Worm (Caenorhabditis elegans) whole organism, L1 larva: ENCODE data around the gene parn-2.

Source experiments
- C16A3.4 ChIP-seq: fragments of 150-350 bp; optimal IDR thresholded peaks from 2 replicates; lab custom pipeline; 2014; ENCODE audit warnings: missing biosample characterization, missing genetic modification characterization
- C34B4.2 ChIP-seq: sonication (generic microtip); optimal IDR thresholded peaks from 2 replicates; lab custom pipeline; 2017; ENCODE audit warnings: mild to moderate bottlenecking, missing genetic modification characterization, missing compliant biosample characterization
- F16B12.6 ChIP-seq: fragments of 150-350 bp; optimal IDR thresholded peaks from 2 replicates; lab custom pipeline; 2014; ENCODE audit warnings: missing biosample characterization, missing genetic modification characterization
- aly-2 ChIP-seq: fragments of 150-350 bp; optimal IDR thresholded peaks from 2 replicates; lab custom pipeline; 2014; ENCODE audit warnings: missing biosample characterization, missing genetic modification characterization
- blmp-1 ChIP-seq: fragments of 150-350 bp; optimal IDR thresholded peaks from 2 replicates; lab custom pipeline; 2014; ENCODE audit warnings: missing biosample characterization, missing genetic modification characterization
- ceh-8 ChIP-seq: fragments of 200-800 bp; sonication (Bioruptor generic); optimal IDR thresholded peaks from 2 replicates; lab custom pipeline; 2018; ENCODE audit warnings: mild to moderate bottlenecking, missing genetic modification characterization, moderate library complexity, missing compliant biosample characterization
- dpl-1 ChIP-seq, 3 experiments: fragments of 150-350 bp in 2 of 3; sonication (generic microtip) in 1 of 3; optimal IDR thresholded peaks; 2 replicates each; lab custom pipeline; 2014 to 2017; ENCODE audit warnings: missing biosample characterization in 3 of 3, missing genetic modification characterization in 3 of 3, missing genetic modification reagents in 3 of 3
- dsc-1 ChIP-seq: sonication (generic microtip); optimal IDR thresholded peaks from 2 replicates; lab custom pipeline; 2016; ENCODE audit warnings: mild to moderate bottlenecking, missing genetic modification characterization, missing compliant biosample characterization
- efl-1 ChIP-seq, 4 experiments: fragments of 150-350 bp; optimal IDR thresholded peaks in 3 of 4; peaks in 1 of 4; 1 replicate in 1 of 4; 2 replicates in 3 of 4; lab custom pipeline; 2014; ENCODE audit warnings: missing biosample characterization in 2 of 4, missing genetic modification characterization in 2 of 4, missing genetic modification reagents in 2 of 4
- elt-2 ChIP-seq: sonication (generic microtip); optimal IDR thresholded peaks from 2 replicates; lab custom pipeline; 2016; ENCODE audit warnings: missing genetic modification characterization, mild to moderate bottlenecking, inconsistent platforms, missing compliant biosample characterization, missing genetic modification reagents
- elt-3 ChIP-seq, 6 experiments: fragments of 150-350 bp in 1 of 6; sonication (generic microtip); optimal IDR thresholded peaks; 2 replicates each; lab custom pipeline; 2017 to 2018; ENCODE audit warnings: missing biosample characterization in 6 of 6, missing genetic modification characterization in 6 of 6, inconsistent platforms in 1 of 6
- ets-5 ChIP-seq: fragments of 200-800 bp; sonication (Bioruptor generic); IDR thresholded peaks from 2 replicates; pipeline ENCODE4 v1.3.6; 2022; ENCODE audit warnings: missing genetic modification characterization, missing compliant biosample characterization
- grh-1 ChIP-seq: fragments of 200-800 bp; sonication (Bioruptor generic); IDR thresholded peaks from 2 replicates; pipeline ENCODE4 v1.3.6; 2022; ENCODE audit warnings: missing genetic modification reagents, missing genetic modification characterization, missing compliant biosample characterization
- irx-1 ChIP-seq: sonication (generic microtip); optimal IDR thresholded peaks from 2 replicates; lab custom pipeline; 2016; ENCODE audit warnings: missing genetic modification characterization, missing compliant biosample characterization
- jun-1 ChIP-seq: fragments of 150-350 bp; optimal IDR thresholded peaks from 2 replicates; lab custom pipeline; 2014; ENCODE audit warnings: missing biosample characterization, missing genetic modification reagents, missing genetic modification characterization
- lin-35 ChIP-seq, 2 experiments: fragments of 150-350 bp; optimal IDR thresholded peaks; 2 replicates each; lab custom pipeline; 2014; ENCODE audit warnings: missing biosample characterization in 2 of 2, missing genetic modification characterization in 2 of 2, missing genetic modification reagents in 2 of 2
- lin-39 ChIP-seq: fragments of 150-350 bp; optimal IDR thresholded peaks from 2 replicates; lab custom pipeline; 2014; ENCODE audit warnings: missing biosample characterization, missing genetic modification reagents, missing genetic modification characterization
- lsy-2 ChIP-seq, 2 experiments: fragments of 150-350 bp; optimal IDR thresholded peaks; 2 replicates each; lab custom pipeline; 2014; ENCODE audit warnings: missing biosample characterization in 2 of 2, missing genetic modification characterization in 2 of 2
- mdl-1 ChIP-seq, 2 experiments: fragments of 150-350 bp; optimal IDR thresholded peaks; 2 replicates each; lab custom pipeline; 2014 to 2017; ENCODE audit warnings: missing biosample characterization in 2 of 2, missing genetic modification characterization in 2 of 2, inconsistent platforms in 1 of 2
- mef-2 ChIP-seq: fragments of 150-350 bp; optimal IDR thresholded peaks from 2 replicates; lab custom pipeline; 2014; ENCODE audit warnings: missing biosample characterization, missing genetic modification characterization
- mep-1 ChIP-seq: fragments of 150-350 bp; optimal IDR thresholded peaks from 2 replicates; lab custom pipeline; 2014; ENCODE audit warnings: missing biosample characterization, missing genetic modification characterization
- nhr-19 ChIP-seq: fragments of 200-800 bp; sonication (Bioruptor generic); conservative IDR thresholded peaks from 2 replicates; pipeline ENCODE4 v1.3.6; 2022; ENCODE audit warnings: missing genetic modification characterization, missing compliant biosample characterization
- nhr-20 ChIP-seq: sonication (generic microtip); optimal IDR thresholded peaks from 2 replicates; lab custom pipeline; 2016; ENCODE audit warnings: mild to moderate bottlenecking, missing genetic modification characterization, missing compliant biosample characterization
- nhr-237 ChIP-seq: fragments of 150-350 bp; optimal IDR thresholded peaks from 2 replicates; lab custom pipeline; 2014; ENCODE audit warnings: missing biosample characterization, missing genetic modification characterization
- nhr-77 ChIP-seq: fragments of 150-350 bp; optimal IDR thresholded peaks from 2 replicates; lab custom pipeline; 2014; ENCODE audit warnings: missing biosample characterization, missing genetic modification characterization
- nhr-84 ChIP-seq: sonication (generic microtip); optimal IDR thresholded peaks from 2 replicates; lab custom pipeline; 2017; ENCODE audit warnings: missing biosample characterization, missing genetic modification characterization
- nhr-85 ChIP-seq: sonication (generic microtip); peaks from one replicate; lab custom pipeline; 2016; ENCODE audit warnings: missing genetic modification characterization, inconsistent platforms, missing compliant biosample characterization
- nhr-90 ChIP-seq: sonication (generic microtip); optimal IDR thresholded peaks from 2 replicates; lab custom pipeline; 2016; ENCODE audit warnings: mild to moderate bottlenecking, missing genetic modification characterization, missing compliant biosample characterization; ENCODE audit not compliant: poor library complexity
- skn-1 ChIP-seq: fragments of 150-350 bp; optimal IDR thresholded peaks from 2 replicates; lab custom pipeline; 2014; ENCODE audit warnings: missing biosample characterization, missing genetic modification characterization
- snu-23 ChIP-seq: sonication (generic microtip); optimal IDR thresholded peaks from 2 replicates; lab custom pipeline; 2016; ENCODE audit warnings: missing genetic modification characterization, missing compliant biosample characterization
- sptf-1 ChIP-seq: fragments of 150-350 bp; optimal IDR thresholded peaks from 2 replicates; lab custom pipeline; 2014; ENCODE audit warnings: missing biosample characterization, missing genetic modification characterization
- swsn-7 ChIP-seq: sonication (generic microtip); optimal IDR thresholded peaks from 2 replicates; lab custom pipeline; 2016; ENCODE audit warnings: missing genetic modification characterization, missing compliant biosample characterization
- tbx-2 ChIP-seq: sonication (generic microtip); optimal IDR thresholded peaks from 2 replicates; lab custom pipeline; 2016; ENCODE audit warnings: missing genetic modification characterization, missing compliant biosample characterization
- unc-130 ChIP-seq: fragments of 150-350 bp; optimal IDR thresholded peaks from 2 replicates; lab custom pipeline; 2017; ENCODE audit warnings: missing biosample characterization, missing genetic modification characterization, inconsistent platforms
- unc-86 ChIP-seq: sonication (generic microtip); optimal IDR thresholded peaks from 2 replicates; lab custom pipeline; 2016; ENCODE audit warnings: missing genetic modification characterization, missing compliant biosample characterization
- xbp-1 ChIP-seq: sonication (generic microtip); optimal IDR thresholded peaks from 2 replicates; lab custom pipeline; 2016; ENCODE audit warnings: missing genetic modification characterization, missing compliant biosample characterization
- zag-1 ChIP-seq: fragments of 150-350 bp; optimal IDR thresholded peaks from 2 replicates; lab custom pipeline; 2014; ENCODE audit warnings: missing biosample characterization, missing genetic modification characterization
- ztf-4 ChIP-seq: fragments of 150-350 bp; optimal IDR thresholded peaks from 2 replicates; lab custom pipeline; 2014; ENCODE audit warnings: missing biosample characterization, missing genetic modification characterization

The parn-2 gene

ce11 chrII:12239449-12239848, 17.0 kb downstream of the parn-2 start (continued):
- TF ChIP-seq ets-5 (GFP tag; lab: Robert Waterston, UW) (no peak), lin-39 (tag; lab: Kevin White, UChicago) (no peak), grh-1 (GFP tag; lab: Robert Waterston, UW) (peak; percentile 29; the same call in 1 of the 2 replicates), nhr-20 (tag; lab: Kevin White, UChicago) (peak; percentile 14), skn-1 (tag; lab: Kevin White, UChicago) (no peak), elt-2 (tag; lab: Kevin White, UChicago) (no peak)
- TF ChIP-seq, all 84 proteins: peak for 8

DNA sequence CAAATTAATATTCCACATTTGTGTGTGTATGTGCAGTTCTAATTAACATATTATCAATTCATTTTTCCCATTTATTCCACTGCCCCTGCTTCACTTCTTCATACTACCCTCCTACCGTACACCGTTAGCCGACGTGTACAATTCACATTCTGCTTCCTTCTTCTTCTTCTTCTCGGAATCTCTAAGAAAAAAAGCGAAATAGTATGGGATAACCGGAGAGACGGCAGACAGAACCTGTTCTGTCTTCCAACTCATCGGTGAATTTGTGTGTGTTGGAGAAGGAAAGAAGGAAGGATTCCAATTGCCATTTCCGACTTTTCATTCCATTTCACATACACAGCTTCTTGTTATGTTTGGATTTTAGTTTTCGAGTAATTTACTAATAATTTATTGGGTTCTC, 18.9 kb downstream of the parn-2 start:
- TF ChIP-seq ztf-4 (tag; lab: Kevin White, UChicago) (peak; percentile 5), snu-23 (GFP tag; lab: Kevin White, UChicago) (peak; percentile 28), grh-1 (GFP tag; lab: Robert Waterston, UW) (peak; percentile 83), xbp-1 (tag; lab: Kevin White, UChicago) (peak; percentile 94), blmp-1 (tag; lab: Kevin White, UChicago) (peak; percentile 86), tbx-2 (no peak), nhr-90 (peak; percentile 2), mep-1 (tag; lab: Kevin White, UChicago) (peak; percentile 14), elt-3 (tag; optimal IDR thresholded peaks at IDR 0.05; lab: Kevin White, UChicago) (peak in 3 of 6 experiments; percentile 16 to 75 (median 45)), lsy-2 (tag; optimal IDR thresholded peaks at IDR 0.05; lab: Kevin White, UChicago) (peak in 1 of 2 experiments; percentile 54), efl-1 (optimal IDR thresholded peaks at IDR 0.05; lab: Kevin White, UChicago) (no peak), efl-1 (GFP tag; optimal IDR thresholded peaks at IDR 0.05 in 1 of 2; lab: Kevin White, UChicago) (peak in 1 of 2 experiments; percentile 91), C34B4.2 (no peak), nhr-85 (peak; percentile 40), unc-86 (tag; lab: Kevin White, UChicago) (no peak)

DNA sequence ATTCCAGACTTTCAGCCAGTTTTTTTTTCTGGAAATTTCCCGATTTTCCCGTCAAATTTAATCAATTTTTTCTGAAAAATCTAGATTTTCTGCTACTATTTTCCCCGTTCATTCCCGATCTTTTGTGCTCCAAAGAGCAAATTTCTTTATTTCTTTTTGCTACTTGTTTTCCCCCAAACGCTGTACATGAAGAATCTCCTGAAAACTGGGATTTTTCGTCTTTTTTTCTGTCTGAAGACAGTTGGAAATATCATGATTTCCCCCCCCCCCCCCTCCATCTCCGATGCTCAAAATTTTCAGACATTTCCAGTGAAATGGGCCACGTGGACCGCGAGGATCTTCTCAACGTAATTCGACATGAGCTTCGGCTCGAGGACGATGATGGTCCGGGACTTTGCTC, 28.4 kb downstream of the parn-2 start, which contains the start of gene sinh-1:
sinh-1 (plus strand) TSS at position 301 of the 400 bp plus-strand sequence.
- TF ChIP-seq sptf-1 (no peak), lsy-2 (tag; optimal IDR thresholded peaks at IDR 0.05; lab: Kevin White, UChicago) (no peak), irx-1 (no peak)

- TF ChIP-seq zag-1 (tag; lab: Kevin White, UChicago) (no peak), unc-130 (tag; lab: Kevin White, UChicago) (no peak), jun-1 (no peak), nhr-84 (tag; lab: Kevin White, UChicago) (no peak), swsn-7 (tag; lab: Kevin White, UChicago) (no peak), nhr-19 (GFP tag; lab: Robert Waterston, UW) (no peak), aly-2 (tag; lab: Kevin White, UChicago) (no peak), ztf-4 (tag; lab: Kevin White, UChicago) (no peak), dpl-1 (GFP tag; optimal IDR thresholded peaks at IDR 0.05; lab: Kevin White, UChicago) (no peak), dsc-1 (tag; lab: Kevin White, UChicago) (no peak), C34B4.2 (no peak)
Observed at ce11 chrII:12226192-12226591, 30.2 kb downstream of the parn-2 start.

- TF ChIP-seq xbp-1 (tag; lab: Kevin White, UChicago) (peak; percentile 37), mdl-1 (tag; optimal IDR thresholded peaks at IDR 0.05; lab: Kevin White, UChicago) (peak in 1 of 2 experiments; percentile 11), C16A3.4 (peak; percentile 40), lsy-2 (tag; optimal IDR thresholded peaks at IDR 0.05; lab: Kevin White, UChicago) (peak; percentile 43 to 69), dpl-1 (GFP tag; optimal IDR thresholded peaks at IDR 0.05; lab: Kevin White, UChicago) (peak; percentile 31 to 57 (median 38)), mef-2 (tag; lab: Kevin White, UChicago) (no peak), nhr-237 (no peak), efl-1 (optimal IDR thresholded peaks at IDR 0.05; lab: Kevin White, UChicago) (peak; percentile 51 to 52), efl-1 (GFP tag; optimal IDR thresholded peaks at IDR 0.05 in 1 of 2; lab: Kevin White, UChicago) (peak in 1 of 2 experiments; percentile 54), F16B12.6 (tag; lab: Kevin White, UChicago) (peak; percentile 7), nhr-77 (peak; percentile 3), snu-23 (GFP tag; lab: Kevin White, UChicago) (peak; percentile 30), ceh-8 (GFP tag; lab: Kevin White, UChicago) (no peak), lin-35 (GFP tag; optimal IDR thresholded peaks at IDR 0.05; lab: Kevin White, UChicago) (peak; percentile 49 to 76)
- TF ChIP-seq, all 84 proteins: peak for 10
Observed at ce11 chrII:12224916-12225406, 31.5 kb downstream of the parn-2 start, which contains the start of the genes pqn-87 and rsr-2. pqn-87 (minus strand) TSS chrII:12225086. rsr-2 (plus strand) TSS chrII:12225356.
